Fruit fly (Drosophila melanogaster) whole organism, prepupa: ENCODE measurements around the gene N.
A peak's percentile ranks its signal among the peaks of the same experiment; 100 is the strongest.

Source experiments
- Blimp-1 ChIP-seq: fragments of 200-800 bp; sonication (Bioruptor generic); optimal IDR thresholded peaks from 3 replicates; lab custom pipeline; 2017; ENCODE audit warnings: missing biosample characterization, missing genetic modification characterization, mild to moderate bottlenecking, moderate library complexity, missing genetic modification reagents
- CG10631 ChIP-seq: fragments of 200-800 bp; sonication (Bioruptor generic); optimal IDR thresholded peaks from 2 replicates; lab custom pipeline; 2016; ENCODE audit warnings: missing biosample characterization, missing genetic modification characterization
- CG10669 ChIP-seq: fragments of 200-800 bp; sonication (Bioruptor generic); optimal IDR thresholded peaks from 3 replicates; lab custom pipeline; 2018; ENCODE audit warnings: missing biosample characterization, mild to moderate bottlenecking, missing genetic modification characterization, moderate library complexity
- CG11762 ChIP-seq: fragments of 200-800 bp; sonication (Bioruptor generic); optimal IDR thresholded peaks from 3 replicates; lab custom pipeline; 2016; ENCODE audit warnings: missing biosample characterization, missing genetic modification characterization; ENCODE audit not compliant: insufficient read depth
- CG15336 ChIP-seq: fragments of 200-800 bp; sonication (Bioruptor generic); IDR thresholded peaks from 2 replicates; pipeline ENCODE4 v1.3.6; 2022; ENCODE audit warnings: missing biosample characterization, missing genetic modification characterization
- CG1621 ChIP-seq: fragments of 200-800 bp; sonication (Bioruptor generic); optimal IDR thresholded peaks from 3 replicates; lab custom pipeline; 2018; ENCODE audit warnings: missing biosample characterization, mild to moderate bottlenecking, missing genetic modification characterization
- CG16779 ChIP-seq: fragments of 200-800 bp; sonication (Bioruptor generic); optimal IDR thresholded peaks from 3 replicates; lab custom pipeline; 2017; ENCODE audit warnings: missing biosample characterization, mild to moderate bottlenecking, missing genetic modification characterization
- CG31627 ChIP-seq: fragments of 200-800 bp; sonication (Bioruptor generic); optimal IDR thresholded peaks from 3 replicates; lab custom pipeline; 2016; ENCODE audit warnings: missing biosample characterization, missing genetic modification characterization
- CG32006 ChIP-seq: fragments of 200-800 bp; sonication (Bioruptor generic); optimal IDR thresholded peaks from 3 replicates; lab custom pipeline; 2017; ENCODE audit warnings: missing biosample characterization, mild to moderate bottlenecking, missing genetic modification characterization
- CG3919 ChIP-seq: fragments of 200-800 bp; sonication (Bioruptor generic); optimal IDR thresholded peaks from 3 replicates; lab custom pipeline; 2016; ENCODE audit warnings: missing biosample characterization, missing genetic modification characterization
- CG6163 ChIP-seq: fragments of 200-800 bp; sonication (Bioruptor generic); IDR thresholded peaks from 3 replicates; pipeline ENCODE4 v1.3.6; 2022; ENCODE audit warnings: missing biosample characterization, missing genetic modification characterization
- CG6276 ChIP-seq: fragments of 200-800 bp; sonication (Bioruptor generic); optimal IDR thresholded peaks from 2 replicates; lab custom pipeline; 2017; ENCODE audit warnings: missing biosample characterization, mild to moderate bottlenecking, missing genetic modification characterization
- CG6792 ChIP-seq: fragments of 200-800 bp; sonication (Bioruptor generic); optimal IDR thresholded peaks from 3 replicates; lab custom pipeline; 2016; ENCODE audit warnings: missing biosample characterization, missing genetic modification characterization
- CG6808 ChIP-seq: fragments of 200-800 bp; sonication (Bioruptor generic); optimal IDR thresholded peaks from 3 replicates; lab custom pipeline; 2017; ENCODE audit warnings: missing biosample characterization, missing genetic modification characterization, mild to moderate bottlenecking, moderate library complexity, missing genetic modification reagents
- CG8119 ChIP-seq: fragments of 200-800 bp; sonication (Bioruptor generic); IDR thresholded peaks from 3 replicates; pipeline ENCODE4 v1.3.6; 2022; ENCODE audit warnings: missing biosample characterization, missing genetic modification characterization
- CG8319 ChIP-seq: fragments of 200-800 bp; sonication (Bioruptor generic); optimal IDR thresholded peaks from 3 replicates; lab custom pipeline; 2016; ENCODE audit warnings: missing biosample characterization, missing genetic modification characterization
- CG9139 ChIP-seq: fragments of 200-800 bp; sonication (Bioruptor generic); optimal IDR thresholded peaks from 3 replicates; lab custom pipeline; 2017; ENCODE audit warnings: missing biosample characterization, mild to moderate bottlenecking, missing genetic modification characterization
- Eip75B ChIP-seq: fragments of 200-800 bp; sonication (Bioruptor generic); optimal IDR thresholded peaks from 3 replicates; lab custom pipeline; 2016; ENCODE audit warnings: missing biosample characterization, missing genetic modification characterization
- Eip78C ChIP-seq: fragments of 200-800 bp; sonication (Bioruptor generic); peaks from one replicate; lab custom pipeline; 2016; ENCODE audit warnings: missing biosample characterization, missing genetic modification characterization
- Ets21C ChIP-seq: fragments of 200-800 bp; sonication (Bioruptor generic); optimal IDR thresholded peaks from 3 replicates; lab custom pipeline; 2016; ENCODE audit warnings: missing biosample characterization, missing genetic modification characterization
- Gug ChIP-seq: fragments of 200-800 bp; sonication (Bioruptor generic); IDR thresholded peaks from 2 replicates; pipeline ENCODE4 v1.3.6; 2022; ENCODE audit warnings: missing biosample characterization, missing genetic modification characterization
- Hr39 ChIP-seq: fragments of 200-800 bp; sonication (Bioruptor generic); optimal IDR thresholded peaks from 2 replicates; lab custom pipeline; 2016; ENCODE audit warnings: missing biosample characterization, missing genetic modification characterization
- Hr4 ChIP-seq: fragments of 200-800 bp; sonication (Bioruptor generic); optimal IDR thresholded peaks from 3 replicates; lab custom pipeline; 2016; ENCODE audit warnings: missing biosample characterization, missing genetic modification characterization
- Lpt ChIP-seq: fragments of 200-800 bp; sonication (Bioruptor generic); optimal IDR thresholded peaks from 3 replicates; lab custom pipeline; 2016; ENCODE audit warnings: missing biosample characterization, missing genetic modification characterization
- Met ChIP-seq: fragments of 200-800 bp; sonication (Bioruptor generic); optimal IDR thresholded peaks from 3 replicates; lab custom pipeline; 2016; ENCODE audit warnings: missing biosample characterization, missing genetic modification characterization
- OdsH ChIP-seq: fragments of 200-800 bp; sonication (Bioruptor generic); optimal IDR thresholded peaks from 3 replicates; lab custom pipeline; 2016; ENCODE audit warnings: missing biosample characterization, missing genetic modification characterization
- Smox ChIP-seq: fragments of 200-800 bp; sonication (Bioruptor generic); optimal IDR thresholded peaks from 3 replicates; lab custom pipeline; 2016; ENCODE audit warnings: missing biosample characterization, missing genetic modification characterization
- Sox102F ChIP-seq: fragments of 200-800 bp; sonication (Bioruptor generic); optimal IDR thresholded peaks from 2 replicates; lab custom pipeline; 2016; ENCODE audit warnings: missing biosample characterization, mild to moderate bottlenecking, missing genetic modification characterization
- Sox14 ChIP-seq: fragments of 200-800 bp; sonication (Bioruptor generic); optimal IDR thresholded peaks from 3 replicates; lab custom pipeline; 2016; ENCODE audit warnings: missing biosample characterization, missing genetic modification characterization
- achi ChIP-seq: fragments of 200-800 bp; sonication (Bioruptor generic); optimal IDR thresholded peaks from 3 replicates; lab custom pipeline; 2016; ENCODE audit warnings: missing biosample characterization, missing genetic modification characterization
- cyc ChIP-seq: fragments of 200-800 bp; sonication (Bioruptor generic); optimal IDR thresholded peaks from 3 replicates; lab custom pipeline; 2016; ENCODE audit warnings: missing biosample characterization, missing genetic modification characterization
- dsx ChIP-seq: fragments of 200-800 bp; optimal IDR thresholded peaks from 3 replicates; lab custom pipeline; 2019; ENCODE audit warnings: missing biosample characterization, mild to moderate bottlenecking, missing genetic modification characterization, moderate library complexity; ENCODE audit not compliant: poor library complexity, severe bottlenecking
- eg ChIP-seq: fragments of 200-800 bp; sonication (Bioruptor generic); IDR thresholded peaks from 3 replicates; pipeline ENCODE4 v1.3.6; 2022; ENCODE audit warnings: missing biosample characterization, missing genetic modification characterization
- esn ChIP-seq: fragments of 200-800 bp; sonication (Bioruptor generic); optimal IDR thresholded peaks from 2 replicates; lab custom pipeline; 2016; ENCODE audit warnings: missing biosample characterization, mild to moderate bottlenecking, missing genetic modification characterization, moderate library complexity
- fd59A ChIP-seq: fragments of 200-800 bp; sonication (Bioruptor generic); optimal IDR thresholded peaks from 2 replicates; lab custom pipeline; 2017; ENCODE audit warnings: missing biosample characterization, mild to moderate bottlenecking, missing genetic modification characterization, missing genetic modification reagents
- fd85E ChIP-seq: fragments of 200-800 bp; sonication (Bioruptor generic); optimal IDR thresholded peaks from 3 replicates; lab custom pipeline; 2016; ENCODE audit warnings: missing biosample characterization, missing genetic modification characterization
- fkh ChIP-seq: fragments of 200-800 bp; sonication (Bioruptor generic); optimal IDR thresholded peaks from 3 replicates; lab custom pipeline; 2017; ENCODE audit warnings: missing biosample characterization, mild to moderate bottlenecking, missing genetic modification characterization, moderate library complexity
- lz ChIP-seq: fragments of 200-800 bp; sonication (Bioruptor generic); optimal IDR thresholded peaks from 3 replicates; lab custom pipeline; 2016; ENCODE audit warnings: missing biosample characterization, missing genetic modification characterization
- net ChIP-seq: fragments of 200-800 bp; sonication (Bioruptor generic); optimal IDR thresholded peaks from 3 replicates; lab custom pipeline; 2016; ENCODE audit warnings: missing biosample characterization, missing genetic modification characterization
- pdm3 ChIP-seq: fragments of 200-800 bp; sonication (Bioruptor generic); optimal IDR thresholded peaks from 3 replicates; lab custom pipeline; 2016; ENCODE audit warnings: missing biosample characterization, missing genetic modification characterization
- salr ChIP-seq, 2 experiments: fragments of 200-800 bp; sonication (Bioruptor generic); optimal IDR thresholded peaks; 3 replicates each; lab custom pipeline; 2016 to 2018; ENCODE audit warnings: missing biosample characterization in 2 of 2, missing genetic modification characterization in 2 of 2, mild to moderate bottlenecking in 1 of 2
- spab ChIP-seq: fragments of 200-800 bp; sonication (Bioruptor generic); optimal IDR thresholded peaks from 2 replicates; lab custom pipeline; 2017; ENCODE audit warnings: missing biosample characterization, mild to moderate bottlenecking, missing genetic modification characterization, missing genetic modification reagents
- svp ChIP-seq: fragments of 200-800 bp; sonication (Bioruptor generic); peaks from one replicate; lab custom pipeline; 2016; ENCODE audit warnings: missing biosample characterization, missing genetic modification characterization
- topi ChIP-seq: fragments of 200-800 bp; sonication (Bioruptor generic); optimal IDR thresholded peaks from 3 replicates; lab custom pipeline; 2016; ENCODE audit warnings: missing biosample characterization, missing genetic modification characterization
- vri ChIP-seq: fragments of 200-800 bp; sonication (Bioruptor generic); optimal IDR thresholded peaks from 3 replicates; lab custom pipeline; 2016; ENCODE audit warnings: missing biosample characterization, mild to moderate bottlenecking, missing genetic modification characterization

N gene

dm6 chrX:3162405-3163256 lies 28.0 kb downstream of the N start (continued):
- TF ChIP-seq Met (GFP tag; lab: Kevin White, UChicago) (peak; percentile 94), Gug (GFP tag; lab: Robert Waterston, UW) (peak; percentile 91), CG31627 (GFP tag; lab: Kevin White, UChicago) (peak; percentile 93), eg (GFP tag; lab: Robert Waterston, UW) (peak; percentile 95), Hr39 (GFP tag; lab: Kevin White, UChicago) (peak; percentile 93), spab (peak; percentile 80), topi (GFP tag; lab: Kevin White, UChicago) (peak; percentile 94), CG6792 (GFP tag; lab: Kevin White, UChicago) (peak; percentile 94), lz (peak; percentile 93), vri (peak; percentile 89), Sox102F (peak; percentile 87), pdm3 (GFP tag; lab: Kevin White, UChicago) (peak; percentile 92), CG16779 (peak; percentile 73), fkh (peak; percentile 92), CG6808 (GFP tag; lab: Kevin White, UChicago) (peak; percentile 84), CG9139 (GFP tag; lab: Kevin White, UChicago) (peak; percentile 64), Blimp-1 (GFP tag; lab: Kevin White, UChicago) (peak; percentile 67), fd59A (GFP tag; lab: Kevin White, UChicago) (peak; percentile 91), OdsH (GFP tag; lab: Kevin White, UChicago) (peak; percentile 94), Hr4 (GFP tag; lab: Kevin White, UChicago) (peak; percentile 93), fd85E (peak; percentile 57), CG8119 (GFP tag; lab: Robert Waterston, UW) (peak; percentile 95), net (GFP tag; lab: Kevin White, UChicago) (peak; percentile 89), Eip75B (GFP tag; lab: Kevin White, UChicago) (peak; percentile 92), CG6276 (GFP tag; lab: Kevin White, UChicago) (peak; percentile 87), CG8319 (GFP tag; lab: Kevin White, UChicago) (peak; percentile 89), CG1621 (peak; percentile 91), Ets21C (GFP tag; lab: Kevin White, UChicago) (peak; percentile 86), Smox (GFP tag; lab: Kevin White, UChicago) (peak; percentile 92)
- TF ChIP-seq, all 60 proteins: peak for 59

- no peak for TF ChIP-seq dsx (GFP tag; lab: Kevin White, UChicago)
- TF ChIP-seq Eip78C: peak; percentile 53
- TF ChIP-seq, all 60 proteins: peak for 1
Observed at dm6 chrX:3172217-3172616, 37.5 kb downstream of the N start.

dm6 chrX:3173072-3173471 lies 38.4 kb downstream of the N start, which contains the start of gene CG18508:
CG18508 (minus strand) TSS chrX:3173140.
- TF ChIP-seq CG15336 (GFP tag; lab: Robert Waterston, UW) (0 out of 2 replicates have a peak, but pooled peaks have one; percentile 14), achi (GFP tag; lab: Kevin White, UChicago) (peak; percentile 3), CG31627 (GFP tag; lab: Kevin White, UChicago) (peak; percentile 10), cyc (GFP tag; lab: Kevin White, UChicago) (peak; percentile 1), Smox (GFP tag; lab: Kevin White, UChicago) (peak; percentile 21), Ets21C (GFP tag; lab: Kevin White, UChicago) (no peak), esn (no peak), dsx (GFP tag; lab: Kevin White, UChicago) (no peak), CG6163 (GFP tag; lab: Robert Waterston, UW) (peak; percentile 54), Hr39 (GFP tag; lab: Kevin White, UChicago) (peak; percentile 34), CG10631 (GFP tag; lab: Kevin White, UChicago) (peak; percentile 20), CG9139 (GFP tag; lab: Kevin White, UChicago) (no peak), pdm3 (GFP tag; lab: Kevin White, UChicago) (peak; percentile 37), CG32006 (peak; percentile 14), eg (GFP tag; lab: Robert Waterston, UW) (peak; percentile 42; the same call in 1 of the 3 replicates), fkh (peak; percentile 19), CG10669 (GFP tag; lab: Kevin White, UChicago) (peak; percentile 18), CG11762 (no peak), svp (GFP tag; lab: Kevin White, UChicago) (peak; percentile 64), Sox14 (GFP tag; lab: Kevin White, UChicago) (peak; percentile 48), salr (GFP tag; optimal IDR thresholded peaks at IDR 0.05; lab: Kevin White, UChicago) (peak in 1 of 2 experiments; percentile 1), CG3919 (GFP tag; lab: Kevin White, UChicago) (peak; percentile 38), Hr4 (GFP tag; lab: Kevin White, UChicago) (peak; percentile 22), Lpt (peak; percentile 3), fd59A (GFP tag; lab: Kevin White, UChicago) (no peak), spab (no peak), Gug (GFP tag; lab: Robert Waterston, UW) (no peak)
